Worm (Caenorhabditis elegans) whole organism, young adult: ENCODE measurements around the gene tsp-1.

ENCODE experiments used
- B0019.2 ChIP-seq: fragments of 200-800 bp; sonication (Bioruptor generic); conservative IDR thresholded peaks from 2 replicates; pipeline ENCODE4 v1.3.6; 2022; ENCODE audit warnings: missing genetic modification reagents, missing genetic modification characterization, missing compliant biosample characterization
- D2030.7 ChIP-seq: fragments of 200-800 bp; sonication (Bioruptor generic); IDR thresholded peaks from 2 replicates; pipeline ENCODE4 v1.3.6; 2022; ENCODE audit warnings: missing genetic modification reagents, missing genetic modification characterization, missing compliant biosample characterization
- ets-4 ChIP-seq: fragments of 200-800 bp; sonication (Bioruptor generic); optimal IDR thresholded peaks from 2 replicates; lab custom pipeline; 2018; ENCODE audit warnings: mild to moderate bottlenecking, missing genetic modification characterization, missing compliant biosample characterization
- hrde-1 ChIP-seq: sonication (generic microtip); optimal IDR thresholded peaks from 2 replicates; lab custom pipeline; 2016; ENCODE audit warnings: missing genetic modification characterization, mild to moderate bottlenecking, missing compliant biosample characterization, moderate library complexity, missing genotype, missing genetic modification reagents, borderline replicate concordance
- mes-4 ChIP-seq: sonication (generic microtip); optimal IDR thresholded peaks from 2 replicates; lab custom pipeline; 2016; ENCODE audit warnings: missing genotype, missing genetic modification characterization, missing compliant biosample characterization

- no peak for TF ChIP-seq mes-4 (tag; lab: Kevin White, UChicago)
- no peak for TF ChIP-seq ets-4 (GFP tag; lab: Kevin White, UChicago)
- TF ChIP-seq B0019.2 (GFP tag; lab: Robert Waterston, UW), result no peak
- TF ChIP-seq D2030.7, result no peak
- TF ChIP-seq hrde-1 (tag; lab: Kevin White, UChicago), result no peak
These were observed 3.3 kb downstream of the tsp-1 start, which contains the start of gene C02F5.5 for ce11 chrIII:8235880-8236279.
